Worm (Caenorhabditis elegans): Measurements from ENCODE around the gene F35D2.3.

Gene F35D2.3

ce11 chrII:7543808-7544207, 26.6 kb upstream of the F35D2.3 start, which contains the start of gene rol-8:
Gene rol-8 (plus strand): TSS chrII:7544108.
- TF ChIP-seq ttx-3 (tag; optimal IDR thresholded peaks at IDR 0.05) (no peak), hlh-6 (tag; optimal IDR thresholded peaks at IDR 0.05) (no peak), K02D7.2 (tag; optimal IDR thresholded peaks at IDR 0.05) (no peak), hlh-8 (tag; optimal IDR thresholded peaks at IDR 0.05) (no peak), C38D4.7 (GFP tag; optimal IDR thresholded peaks at IDR 0.05) (no peak), pha-2 (tag; optimal IDR thresholded peaks at IDR 0.05) (no peak), hlh-15 (tag; optimal IDR thresholded peaks at IDR 0.05) (no peak), sox-4 (tag; optimal IDR thresholded peaks at IDR 0.05) (no peak), pat-9 (tag; optimal IDR thresholded peaks at IDR 0.05) (no peak), ceh-6 (GFP tag; optimal IDR thresholded peaks at IDR 0.05) (no peak), ets-4 (tag; optimal IDR thresholded peaks at IDR 0.05) (no peak), pax-1 (tag; optimal IDR thresholded peaks at IDR 0.05) (no peak), sox-2 (GFP tag; IDR thresholded peaks at IDR 0.05) (no peak), tbx-7 (tag; optimal IDR thresholded peaks at IDR 0.05) (no peak), zip-5 (tag; optimal IDR thresholded peaks at IDR 0.05) (no peak), nfya-1 (tag; optimal IDR thresholded peaks at IDR 0.05) (no peak)

DNA sequence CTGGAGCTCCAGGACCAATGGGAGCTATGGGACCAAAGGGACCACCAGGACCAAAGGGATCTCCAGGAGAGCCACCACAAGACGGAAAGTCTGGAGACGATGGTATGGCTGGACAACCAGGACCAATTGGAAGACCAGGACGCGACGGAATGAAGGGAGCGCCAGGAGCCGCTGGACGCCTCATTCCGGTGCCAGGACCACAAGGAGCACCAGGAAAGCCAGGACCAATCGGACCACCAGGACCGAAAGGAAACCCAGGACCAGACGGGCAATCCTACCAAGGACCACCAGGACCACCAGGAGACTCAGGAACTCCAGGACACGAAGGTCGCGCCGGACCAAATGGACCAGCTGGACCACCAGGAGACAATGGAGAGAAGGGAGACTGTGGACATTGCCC, 25.6 kb upstream of the F35D2.3 start:
- TF ChIP-seq pha-2 (tag; optimal IDR thresholded peaks at IDR 0.05) (no peak), npax-4 (tag; optimal IDR thresholded peaks at IDR 0.05) (no peak), unc-55 (GFP tag; optimal IDR thresholded peaks at IDR 0.05) (no peak), ttx-3 (tag; optimal IDR thresholded peaks at IDR 0.05) (no peak), C38D4.7 (GFP tag; optimal IDR thresholded peaks at IDR 0.05) (no peak), gmeb-2 (tag; optimal IDR thresholded peaks at IDR 0.05) (no peak), ceh-6 (GFP tag; optimal IDR thresholded peaks at IDR 0.05) (no peak), mec-3 (tag; optimal IDR thresholded peaks at IDR 0.05; ENCODE audit: borderline replicate concordance) (no peak), elt-4 (tag; optimal IDR thresholded peaks at IDR 0.05) (no peak), unc-3 (GFP tag; conservative IDR thresholded peaks at IDR 0.05) (no peak), unc-3 (tag; optimal IDR thresholded peaks at IDR 0.05) (no peak), pha-4 (tag; optimal IDR thresholded peaks at IDR 0.05) (no peak), nfya-1 (tag; optimal IDR thresholded peaks at IDR 0.05) (no peak), hlh-15 (tag; optimal IDR thresholded peaks at IDR 0.05) (no peak), hlh-8 (tag; optimal IDR thresholded peaks at IDR 0.05) (no peak), F13H6.1 (tag; optimal IDR thresholded peaks at IDR 0.05) (no peak), ama-1 (optimal IDR thresholded peaks at IDR 0.05) (no peak), ceh-24 (tag; optimal IDR thresholded peaks at IDR 0.05) (no peak), ceh-34 (tag; optimal IDR thresholded peaks at IDR 0.05) (no peak), unc-42 (tag; optimal IDR thresholded peaks at IDR 0.05) (no peak)

DNA sequence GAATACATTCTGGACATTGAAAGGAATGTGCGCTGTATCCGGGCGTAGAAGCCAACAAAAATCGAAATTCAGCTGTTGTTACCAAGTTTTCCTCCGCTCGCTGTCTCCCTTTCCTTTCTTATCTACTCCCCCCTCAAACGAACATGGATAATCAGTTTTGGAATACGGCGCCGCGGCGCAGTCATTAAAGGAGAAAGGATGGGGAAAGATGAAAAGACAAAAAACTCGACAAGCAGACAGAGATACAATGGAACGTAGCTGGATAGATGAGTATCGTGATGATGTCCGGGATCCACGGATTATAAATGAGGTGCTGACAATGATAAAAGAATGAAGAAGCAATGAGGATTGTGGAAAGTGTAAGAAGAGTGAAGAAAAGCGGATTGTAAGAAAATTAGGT, 25.0 kb upstream of the F35D2.3 start:
- TF ChIP-seq hlh-8 (tag; optimal IDR thresholded peaks at IDR 0.05) (no peak), mec-3 (tag; optimal IDR thresholded peaks at IDR 0.05; ENCODE audit: borderline replicate concordance) (no peak), sdc-2 (tag; optimal IDR thresholded peaks at IDR 0.05) (no peak), fkh-10 (GFP tag; optimal IDR thresholded peaks at IDR 0.05) (no peak), npax-4 (tag; optimal IDR thresholded peaks at IDR 0.05) (no peak), eyg-1 (tag; optimal IDR thresholded peaks at IDR 0.05) (no peak), dmd-4 (tag; optimal IDR thresholded peaks at IDR 0.05; ENCODE audit: borderline replicate concordance) (no peak), hlh-15 (tag; optimal IDR thresholded peaks at IDR 0.05) (no peak), ceh-2 (tag; optimal IDR thresholded peaks at IDR 0.05) (no peak), nfya-1 (tag; optimal IDR thresholded peaks at IDR 0.05) (no peak), tbx-7 (tag; optimal IDR thresholded peaks at IDR 0.05) (no peak), gmeb-2 (tag; optimal IDR thresholded peaks at IDR 0.05) (no peak), ceh-18 (tag; optimal IDR thresholded peaks at IDR 0.05) (no peak), ceh-6 (GFP tag; optimal IDR thresholded peaks at IDR 0.05) (no peak), ceh-9 (tag; optimal IDR thresholded peaks at IDR 0.05) (no peak), ceh-34 (tag; optimal IDR thresholded peaks at IDR 0.05) (no peak), dve-1 (tag; optimal IDR thresholded peaks at IDR 0.05) (no peak)

DNA sequence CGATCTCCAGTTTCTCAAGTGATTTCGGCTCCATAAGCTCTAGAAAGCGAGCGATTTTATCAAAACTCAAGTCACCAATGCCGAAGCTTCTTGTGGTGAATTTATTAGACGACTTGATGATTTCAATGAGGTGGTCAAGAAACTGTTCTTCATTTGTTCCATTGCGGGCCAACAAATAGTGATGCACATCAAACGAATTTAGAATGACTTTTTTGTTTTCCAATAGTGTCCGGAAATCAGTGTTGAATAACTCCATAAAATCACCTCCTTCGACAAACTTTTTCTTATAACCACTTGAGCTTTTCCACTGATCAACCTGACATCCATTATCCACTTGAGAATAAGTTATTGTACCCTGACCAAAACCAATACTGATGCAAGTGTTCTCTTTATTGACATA, 23.1 kb upstream of the F35D2.3 start:
- no peak for TF ChIP-seq odd-2 (tag; optimal IDR thresholded peaks at IDR 0.05)

All from whole organism, late embryonic.